Fruit fly (Drosophila melanogaster) whole organism, pupa: ENCODE results near the gene CG42376.
A peak's percentile ranks its signal among the peaks of the same experiment; 100 is the strongest.

ENCODE experiments used
- CG10348 ChIP-seq: fragments of 200-800 bp; sonication (Bioruptor generic); IDR thresholded peaks from 2 replicates; pipeline ENCODE4 v1.3.6; 2022; ENCODE audit warnings: missing biosample characterization, missing genetic modification characterization
- CG12605 ChIP-seq: fragments of 200-800 bp; sonication (Bioruptor generic); IDR thresholded peaks from 2 replicates; pipeline ENCODE4 v1.3.6; 2022; ENCODE audit warnings: missing biosample characterization, missing genetic modification characterization
- CG13204 ChIP-seq: fragments of 200-800 bp; sonication (Bioruptor generic); optimal IDR thresholded peaks from 2 replicates; lab custom pipeline; 2018; ENCODE audit warnings: missing biosample characterization, mild to moderate bottlenecking, missing genetic modification characterization, moderate library complexity
- CG14655 ChIP-seq: fragments of 200-800 bp; sonication (Bioruptor generic); optimal IDR thresholded peaks from 3 replicates; lab custom pipeline; 2017; ENCODE audit warnings: mild to moderate bottlenecking, missing biosample characterization, missing genetic modification reagents, missing genetic modification characterization
- CG15710 ChIP-seq: fragments of 200-800 bp; sonication (Bioruptor generic); optimal IDR thresholded peaks from 2 replicates; lab custom pipeline; 2018; ENCODE audit warnings: missing biosample characterization, mild to moderate bottlenecking, missing genetic modification characterization, moderate library complexity
- CG17806 ChIP-seq: fragments of 200-800 bp; sonication (Bioruptor generic); optimal IDR thresholded peaks from 2 replicates; lab custom pipeline; 2018; ENCODE audit warnings: missing biosample characterization, mild to moderate bottlenecking, missing genetic modification characterization, moderate library complexity
- CG32121 ChIP-seq: fragments of 200-800 bp; sonication (Bioruptor generic); IDR thresholded peaks from 2 replicates; pipeline ENCODE4 v1.3.6; 2022; ENCODE audit warnings: missing biosample characterization, missing genetic modification characterization
- CG34367 ChIP-seq: fragments of 200-800 bp; sonication (Bioruptor generic); optimal IDR thresholded peaks from 2 replicates; lab custom pipeline; 2018; ENCODE audit warnings: missing biosample characterization, mild to moderate bottlenecking, missing genetic modification characterization
- CG4496 ChIP-seq: fragments of 200-800 bp; sonication (Bioruptor generic); IDR thresholded peaks from 3 replicates; pipeline ENCODE4 v1.3.6; 2022; ENCODE audit warnings: missing biosample characterization, missing genetic modification characterization
- CG8159 ChIP-seq: fragments of 200-800 bp; sonication (Bioruptor generic); optimal IDR thresholded peaks from 3 replicates; lab custom pipeline; 2018; ENCODE audit warnings: missing biosample characterization, mild to moderate bottlenecking, missing genetic modification characterization, moderate library complexity
- CG8301 ChIP-seq: fragments of 200-800 bp; sonication (Bioruptor generic); optimal IDR thresholded peaks from 2 replicates; lab custom pipeline; 2018; ENCODE audit warnings: missing biosample characterization, mild to moderate bottlenecking, missing genetic modification characterization
- CG9948 ChIP-seq: fragments of 200-800 bp; sonication (Bioruptor generic); optimal IDR thresholded peaks from 2 replicates; lab custom pipeline; 2018; ENCODE audit warnings: missing biosample characterization, mild to moderate bottlenecking, missing genetic modification characterization, moderate library complexity
- D1 ChIP-seq: fragments of 200-800 bp; sonication (Bioruptor generic); optimal IDR thresholded peaks from 2 replicates; lab custom pipeline; 2018; ENCODE audit warnings: missing biosample characterization, mild to moderate bottlenecking, missing genetic modification characterization, moderate library complexity
- EcR ChIP-seq: fragments of 200-800 bp; sonication (Bioruptor generic); optimal IDR thresholded peaks from 3 replicates; lab custom pipeline; 2019; ENCODE audit warnings: missing biosample characterization, missing genetic modification characterization, mild to moderate bottlenecking, moderate library complexity, missing genetic modification reagents
- Ets98B ChIP-seq: fragments of 200-800 bp; sonication (Bioruptor generic); IDR thresholded peaks from 2 replicates; pipeline ENCODE4 v1.3.6; 2022; ENCODE audit warnings: missing biosample characterization, missing genetic modification characterization
- Pif1A ChIP-seq: fragments of 200-800 bp; sonication (Bioruptor generic); optimal IDR thresholded peaks from 3 replicates; lab custom pipeline; 2016; ENCODE audit warnings: missing biosample characterization, missing genetic modification characterization
- Pif1B ChIP-seq: fragments of 200-800 bp; sonication (Bioruptor generic); optimal IDR thresholded peaks from 3 replicates; lab custom pipeline; 2016; ENCODE audit warnings: missing biosample characterization, missing genetic modification characterization
- Snoo ChIP-seq: fragments of 200-800 bp; sonication (Bioruptor generic); optimal IDR thresholded peaks from 3 replicates; lab custom pipeline; 2017; ENCODE audit warnings: missing biosample characterization, mild to moderate bottlenecking, missing genetic modification characterization, inconsistent platforms
- fd96Ca ChIP-seq: fragments of 200-800 bp; sonication (Bioruptor generic); IDR thresholded peaks from 3 replicates; pipeline ENCODE4 v1.3.6; 2022; ENCODE audit warnings: missing biosample characterization, missing genetic modification characterization
- gl ChIP-seq: fragments of 200-800 bp; sonication (Bioruptor generic); optimal IDR thresholded peaks from 2 replicates; lab custom pipeline; 2018; ENCODE audit warnings: missing biosample characterization, mild to moderate bottlenecking, missing genetic modification characterization
- rn ChIP-seq: fragments of 200-800 bp; sonication (Bioruptor generic); IDR thresholded peaks from 2 replicates; pipeline ENCODE4 v1.3.6; 2022; ENCODE audit warnings: missing biosample characterization, missing genetic modification characterization

Gene CG42376

DNA sequence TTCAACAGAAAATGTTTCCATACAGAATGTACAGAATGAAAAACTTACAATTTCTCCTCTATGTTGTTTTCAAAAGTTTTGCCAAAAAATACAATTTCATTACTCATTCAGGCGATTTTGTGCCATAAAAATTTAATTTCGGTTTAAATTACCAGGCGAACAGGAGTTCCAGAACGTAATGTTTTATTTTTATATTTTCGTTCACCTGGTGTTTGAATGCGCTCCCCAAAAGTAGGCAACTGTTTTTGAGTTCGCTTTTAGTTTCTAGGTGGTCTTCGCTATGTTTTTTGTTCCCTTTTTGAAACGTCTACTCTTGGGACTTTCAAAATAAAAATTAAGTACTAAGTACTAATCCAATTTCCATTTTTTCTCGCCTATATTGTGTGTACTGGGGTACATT is 11.0 kb downstream of the CG42376 start:
- TF ChIP-seq CG4496 (no peak), CG8159 (tag; lab: Kevin White, UChicago) (no peak), fd96Ca (no peak), CG34367 (tag; lab: Kevin White, UChicago) (no peak), CG14655 (no peak), D1 (no peak), Ets98B (no peak), CG13204 (GFP tag; lab: Kevin White, UChicago) (no peak), rn (GFP tag; lab: Robert Waterston, UW) (no peak), EcR (GFP tag; lab: Kevin White, UChicago) (no peak), CG10348 (no peak), CG17806 (tag; lab: Kevin White, UChicago) (no peak), Pif1B (no peak), CG8301 (tag; lab: Kevin White, UChicago) (no peak), Snoo (no peak), CG15710 (tag; lab: Kevin White, UChicago) (no peak), gl (tag; lab: Kevin White, UChicago) (no peak), CG9948 (tag; lab: Kevin White, UChicago) (no peak)

DNA sequence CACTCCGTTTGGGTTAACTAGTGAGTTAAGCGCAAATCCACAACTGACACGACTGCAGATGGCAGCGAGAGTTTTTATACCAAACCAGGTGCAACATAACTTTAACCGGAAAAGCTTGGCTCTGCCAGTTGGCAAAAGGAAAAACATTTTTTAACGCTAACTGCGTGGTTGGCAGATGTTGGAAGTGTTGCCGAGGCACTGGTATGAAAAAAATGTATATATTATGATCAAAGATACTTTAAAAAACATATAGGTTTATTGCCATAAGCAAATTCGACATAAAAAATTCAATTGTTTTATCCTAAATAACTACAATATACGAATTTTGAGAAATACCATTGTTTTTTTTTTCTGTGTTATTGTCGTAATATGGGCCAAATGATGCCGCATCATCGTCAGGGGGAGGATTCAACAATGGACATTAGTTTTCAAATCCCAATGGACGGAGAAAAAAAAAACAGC is 12.3 kb downstream of the CG42376 start, which contains the start of gene CG13376:
Gene CG13376 (minus strand): TSS at position 51 of the 462 bp plus-strand sequence.
- peak; percentile 19; the same call in 1 of the 2 replicates for TF ChIP-seq CG32121
- no peak for TF ChIP-seq CG9948 (tag; lab: Kevin White, UChicago)
- TF ChIP-seq EcR (GFP tag; lab: Kevin White, UChicago) = no peak
- no peak for TF ChIP-seq rn (GFP tag; lab: Robert Waterston, UW)
- no peak for TF ChIP-seq Snoo
- TF ChIP-seq Pif1A (GFP tag; lab: Kevin White, UChicago) = no peak
- no peak for TF ChIP-seq D1
- no peak for TF ChIP-seq CG10348
- TF ChIP-seq gl (tag; lab: Kevin White, UChicago) = no peak
- TF ChIP-seq CG12605 (GFP tag; lab: Robert Waterston, UW) = no peak
- TF ChIP-seq Ets98B = no peak
- no peak for TF ChIP-seq CG34367 (tag; lab: Kevin White, UChicago)
- no peak for TF ChIP-seq Pif1B
- TF ChIP-seq CG8301 (tag; lab: Kevin White, UChicago) = peak; percentile 29
- no peak for TF ChIP-seq CG8159 (tag; lab: Kevin White, UChicago)
- TF ChIP-seq, all 21 proteins: peak for 2

- no peak for TF ChIP-seq CG15710 (tag; lab: Kevin White, UChicago)
- TF ChIP-seq CG12605 (GFP tag; lab: Robert Waterston, UW) = no peak
- TF ChIP-seq Ets98B = no peak
- 0 out of 3 replicates have a peak, but pooled peaks have one; percentile 9 for TF ChIP-seq CG4496
- peak; percentile 90 for TF ChIP-seq EcR (GFP tag; lab: Kevin White, UChicago)
- TF ChIP-seq Snoo = no peak
- no peak for TF ChIP-seq CG9948 (tag; lab: Kevin White, UChicago)
- TF ChIP-seq CG8301 (tag; lab: Kevin White, UChicago) = no peak
- TF ChIP-seq D1 = no peak
- no peak for TF ChIP-seq CG8159 (tag; lab: Kevin White, UChicago)
Observed at dm6 chrX:267979-268378, 13.3 kb downstream of the CG42376 start.

dm6 chrX:276065-276464 is 21.4 kb downstream of the CG42376 start:
- no peak for TF ChIP-seq fd96Ca
- no peak for TF ChIP-seq EcR (GFP tag; lab: Kevin White, UChicago)
- TF ChIP-seq Pif1B = no peak
- no peak for TF ChIP-seq gl (tag; lab: Kevin White, UChicago)
- no peak for TF ChIP-seq CG32121
- no peak for TF ChIP-seq Ets98B
- TF ChIP-seq CG17806 (tag; lab: Kevin White, UChicago) = no peak

dm6 chrX:276569-276968 is 21.9 kb downstream of the CG42376 start:
- TF ChIP-seq CG12605 (GFP tag; lab: Robert Waterston, UW) (no peak), CG14655 (no peak), CG8159 (tag; lab: Kevin White, UChicago) (no peak), CG8301 (tag; lab: Kevin White, UChicago) (no peak), EcR (GFP tag; lab: Kevin White, UChicago) (no peak), CG4496 (no peak), CG32121 (no peak), CG17806 (tag; lab: Kevin White, UChicago) (no peak)

dm6 chrX:277885-278284 is 23.2 kb downstream of the CG42376 start:
- TF ChIP-seq Pif1B (no peak), CG12605 (GFP tag; lab: Robert Waterston, UW) (no peak), CG10348 (no peak), Ets98B (no peak), EcR (GFP tag; lab: Kevin White, UChicago) (no peak), CG17806 (tag; lab: Kevin White, UChicago) (no peak)
- TF ChIP-seq, all 21 proteins: peak for 0

DNA sequence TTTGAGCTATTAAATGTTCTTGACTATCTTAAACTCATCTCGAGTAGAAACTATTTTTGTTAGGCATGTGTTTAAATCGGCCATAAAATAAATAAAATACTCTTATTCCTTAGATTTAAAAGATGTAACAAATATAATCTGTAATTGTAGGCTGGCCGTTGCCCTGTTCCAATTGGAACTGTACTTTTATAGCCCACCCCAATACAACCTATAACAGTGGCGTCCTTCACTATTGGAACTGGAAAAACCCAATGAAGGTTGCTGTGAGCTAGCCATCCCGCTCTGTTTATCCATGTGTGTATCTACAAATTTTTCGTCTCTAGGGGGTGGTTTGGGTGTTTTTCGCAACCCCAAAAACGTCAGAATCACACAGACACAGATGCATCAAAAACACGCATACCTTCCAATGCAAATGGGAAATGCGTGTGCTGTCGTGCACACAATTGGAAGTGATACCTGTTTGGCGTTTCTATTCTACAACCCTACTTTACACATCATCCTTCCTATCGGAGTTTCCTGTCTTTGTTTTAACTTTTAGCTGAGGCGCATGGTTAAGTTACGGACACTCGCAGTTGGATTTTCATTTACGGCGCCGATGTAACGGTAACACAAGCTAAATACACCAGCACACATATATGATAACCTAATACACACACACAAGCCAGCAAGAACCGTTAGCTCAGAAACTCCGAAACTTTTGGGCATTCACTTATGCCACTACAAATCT is 23.9 kb downstream of the CG42376 start:
- no peak for TF ChIP-seq CG8301 (tag; lab: Kevin White, UChicago)
- no peak for TF ChIP-seq Snoo
- TF ChIP-seq CG17806 (tag; lab: Kevin White, UChicago) = peak; percentile 6
- TF ChIP-seq Pif1B = peak; percentile 33
- no peak for TF ChIP-seq Ets98B
- no peak for TF ChIP-seq gl (tag; lab: Kevin White, UChicago)
- peak; percentile 22 for TF ChIP-seq EcR (GFP tag; lab: Kevin White, UChicago)
- no peak for TF ChIP-seq rn (GFP tag; lab: Robert Waterston, UW)
- peak; percentile 3 for TF ChIP-seq Pif1A (GFP tag; lab: Kevin White, UChicago)
- no peak for TF ChIP-seq CG14655
